Fruit fly (Drosophila melanogaster) whole organism: ENCODE results near the gene nyo.
A peak's percentile ranks its signal among the peaks of the same experiment; 100 is the strongest.

Source experiments
- CG8478 ChIP-seq: fragments of >200 bp; optimal IDR thresholded peaks from 2 replicates; lab custom pipeline; 2018; ENCODE audit warnings: inconsistent platforms
- Dll ChIP-seq: fragments of >200 bp; optimal IDR thresholded peaks from 2 replicates; lab custom pipeline; 2017
- EcR ChIP-seq, 2 experiments: fragments of >200 bp; optimal IDR thresholded peaks; 2 replicates each; lab custom pipeline; 2017; ENCODE audit warnings: missing biosample characterization in 2 of 2, missing genetic modification characterization in 2 of 2, missing genetic modification reagents in 2 of 2
- pan ChIP-seq: fragments of >200 bp; optimal IDR thresholded peaks from 2 replicates; lab custom pipeline; 2017
- psq ChIP-seq: fragments of >200 bp; optimal IDR thresholded peaks from 2 replicates; lab custom pipeline; 2017
- usp ChIP-seq: fragments of >200 bp; optimal IDR thresholded peaks from 2 replicates; lab custom pipeline; 2017; ENCODE audit warnings: missing biosample characterization, missing genetic modification characterization, mixed read lengths

Gene nyo

DNA sequence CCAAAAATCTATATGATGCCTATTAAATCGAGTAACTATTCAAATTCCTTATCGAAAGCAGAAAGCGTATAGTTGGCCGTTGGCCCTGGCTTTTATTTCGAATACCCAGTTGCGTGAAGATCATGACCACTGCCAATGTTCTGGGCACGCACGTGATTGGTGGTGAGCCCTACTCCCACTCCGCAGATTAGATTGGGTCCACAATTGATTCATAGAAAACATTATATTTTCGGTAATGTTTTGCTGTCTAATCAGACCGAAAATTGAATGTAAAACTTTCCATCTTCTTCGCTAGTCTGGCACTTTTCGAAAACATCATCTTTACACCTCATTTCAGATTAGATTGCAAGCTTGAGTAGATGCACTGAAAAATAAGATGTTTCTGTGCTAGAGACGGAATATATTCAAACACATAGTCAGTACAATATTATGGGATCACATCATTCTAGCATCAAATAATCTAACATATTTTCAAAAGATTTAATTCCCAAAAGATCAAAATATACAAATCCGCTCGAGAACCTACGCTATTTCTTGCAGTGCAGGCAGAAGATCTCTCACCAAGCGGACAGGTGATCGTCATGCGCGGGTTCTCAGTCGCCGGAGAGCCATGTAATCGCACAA lies 49.5 kb downstream of the nyo start, which contains the start of gene CG1774:
Gene CG1774 (plus strand): TSS at position 548 of the 624 bp plus-strand sequence.
- TF ChIP-seq Dll (lab: Kevin White, UChicago) (no peak), pan (no peak), usp (GFP tag; lab: Kevin White, UChicago) (no peak), psq (lab: Kevin White, UChicago) (no peak), CG8478 (no peak), EcR (GFP tag; optimal IDR thresholded peaks at IDR 0.05; lab: Kevin White, UChicago) (no peak)

DNA sequence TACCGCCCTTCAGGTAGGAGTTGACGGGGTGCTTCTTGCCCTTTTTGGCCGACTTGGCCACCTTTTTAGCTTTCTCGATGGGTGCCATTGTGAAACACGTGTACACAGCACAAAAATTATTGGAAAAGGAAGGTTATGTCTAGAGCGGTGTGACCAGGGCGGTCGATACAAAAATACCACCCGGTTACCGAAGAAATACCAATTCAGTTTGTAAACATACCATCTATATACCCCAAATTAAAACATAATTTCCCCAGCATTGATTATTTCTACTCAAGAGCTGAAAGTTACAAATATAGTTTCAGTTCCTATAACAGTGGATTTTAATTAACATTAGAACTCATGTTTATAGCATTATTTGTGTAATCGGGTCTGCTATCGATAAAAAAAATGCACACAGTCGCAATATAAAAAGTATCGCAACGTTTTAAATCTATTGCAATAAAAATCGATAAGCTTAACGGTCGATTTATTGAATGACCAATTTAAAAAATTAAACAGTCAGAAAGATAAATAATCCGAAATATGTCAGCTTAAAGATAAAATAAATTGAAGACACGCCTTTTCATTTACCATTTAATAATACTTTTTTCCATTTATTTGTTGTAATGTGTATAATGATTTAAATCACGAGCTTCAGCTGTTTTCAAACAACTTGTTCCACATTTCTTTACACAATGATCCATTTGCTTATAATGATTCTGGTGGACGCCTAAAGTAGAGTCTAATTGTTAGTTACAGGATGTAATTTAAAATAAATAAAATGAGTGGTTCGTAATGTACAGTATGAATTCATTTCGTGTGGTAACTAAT lies 53.4 kb downstream of the nyo start, which contains the start of gene RpL6:
Gene RpL6 (minus strand): TSS at position 134 of the 813 bp plus-strand sequence.
- TF ChIP-seq CG8478 (no peak), Dll (lab: Kevin White, UChicago) (no peak), usp (GFP tag; lab: Kevin White, UChicago) (no peak), psq (lab: Kevin White, UChicago) (no peak), pan (no peak), EcR (GFP tag; optimal IDR thresholded peaks at IDR 0.05; lab: Kevin White, UChicago) (no peak)

DNA sequence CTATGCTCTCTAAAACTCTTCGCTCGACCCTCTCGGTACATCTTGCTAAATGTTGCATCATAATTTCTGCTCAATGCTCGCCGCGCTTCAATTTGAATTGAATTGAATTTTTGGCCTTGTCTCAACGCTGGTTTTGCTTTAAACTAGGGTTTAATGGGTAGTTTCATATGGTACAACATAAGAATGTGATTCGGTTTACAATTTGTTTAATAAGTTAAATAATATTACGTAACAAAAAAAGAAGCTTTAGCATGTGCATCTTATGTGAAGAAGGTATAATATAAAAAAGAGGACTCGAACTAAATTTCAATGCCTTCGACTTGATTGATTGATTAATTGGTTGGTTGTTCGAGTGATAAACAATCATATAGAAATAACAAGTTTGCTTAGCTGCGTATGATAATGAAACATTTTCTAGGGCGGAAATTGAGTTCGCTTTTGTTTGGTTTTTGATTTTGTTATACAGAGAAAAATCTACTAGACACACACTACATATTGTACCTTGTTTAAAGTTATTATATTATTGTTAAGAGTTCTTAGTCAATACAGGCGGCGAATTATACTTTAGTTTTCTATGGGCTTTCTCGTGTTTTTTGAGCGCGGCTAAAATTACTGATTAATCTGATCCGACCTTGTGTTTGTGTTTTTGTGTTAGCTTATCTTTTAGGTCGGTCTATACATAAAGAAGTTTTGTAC lies 55.1 kb downstream of the nyo start:
- TF ChIP-seq CG8478 (no peak), usp (GFP tag; lab: Kevin White, UChicago) (no peak), pan (peak; percentile 21), psq (lab: Kevin White, UChicago) (no peak), EcR (GFP tag; optimal IDR thresholded peaks at IDR 0.05; lab: Kevin White, UChicago) (no peak), Dll (lab: Kevin White, UChicago) (no peak)

DNA sequence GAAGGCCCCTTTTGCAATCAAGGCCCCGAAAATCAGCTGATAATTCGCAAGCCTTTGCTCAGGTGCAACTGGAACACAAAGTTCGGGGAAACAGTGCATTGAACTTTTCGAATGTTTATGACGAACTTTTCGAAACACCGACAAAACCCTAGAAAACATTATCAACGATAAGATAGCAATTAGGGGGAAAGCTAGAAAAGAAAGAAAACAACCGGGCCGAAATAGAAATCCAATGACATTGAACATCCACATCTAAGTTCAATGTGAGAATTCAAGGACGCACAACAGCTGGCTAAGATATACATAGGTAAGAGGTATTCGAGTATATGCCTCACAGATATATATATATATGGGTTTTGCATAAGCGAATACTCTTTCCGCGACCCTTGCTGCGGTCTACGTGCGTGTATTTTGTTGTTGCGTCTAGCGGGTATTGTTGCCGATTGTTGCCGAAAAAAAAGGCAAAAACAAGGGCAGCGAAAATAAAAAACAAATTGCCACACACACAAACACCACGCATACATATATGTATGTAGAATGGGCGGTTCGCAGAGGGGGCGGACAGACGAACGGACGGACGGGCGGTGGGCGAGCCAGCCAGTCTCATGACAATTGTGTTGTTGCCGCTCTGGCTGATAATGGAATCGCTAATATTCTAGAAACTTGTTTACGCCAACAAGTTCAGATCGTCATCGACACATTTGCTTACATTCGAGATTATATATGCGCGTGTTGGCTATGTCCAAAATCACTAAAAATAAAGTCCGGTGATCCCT lies 56.9 kb downstream of the nyo start:
- TF ChIP-seq psq (lab: Kevin White, UChicago) (no peak), EcR (GFP tag; optimal IDR thresholded peaks at IDR 0.05; lab: Kevin White, UChicago) (no peak), pan (no peak), usp (GFP tag; lab: Kevin White, UChicago) (no peak), CG8478 (no peak), Dll (lab: Kevin White, UChicago) (no peak)

DNA sequence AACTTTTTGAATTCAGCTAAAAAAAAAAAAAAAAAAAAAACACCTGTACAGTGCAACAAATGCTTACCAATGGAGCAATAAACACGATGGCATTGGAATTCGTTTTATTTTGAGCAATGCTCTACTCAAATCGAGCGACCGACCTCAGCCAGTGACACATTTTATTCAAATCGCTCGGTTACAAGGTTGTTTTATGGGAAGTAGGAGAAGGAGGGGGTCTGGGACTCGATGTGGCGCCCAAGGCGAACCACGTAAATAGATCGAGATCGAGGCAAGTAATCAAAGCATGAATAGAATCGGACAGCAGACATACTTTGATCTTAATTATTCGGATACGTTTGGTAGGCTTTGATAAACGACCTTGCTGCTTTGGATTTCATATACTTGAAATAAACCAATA lies 60.4 kb downstream of the nyo start:
- TF ChIP-seq pan = no peak
- TF ChIP-seq CG8478 = no peak
- no peak for TF ChIP-seq psq (lab: Kevin White, UChicago)
- TF ChIP-seq Dll (lab: Kevin White, UChicago) = no peak
- TF ChIP-seq EcR (GFP tag; optimal IDR thresholded peaks at IDR 0.05; lab: Kevin White, UChicago) = no peak
- TF ChIP-seq usp (GFP tag; lab: Kevin White, UChicago) = no peak

DNA sequence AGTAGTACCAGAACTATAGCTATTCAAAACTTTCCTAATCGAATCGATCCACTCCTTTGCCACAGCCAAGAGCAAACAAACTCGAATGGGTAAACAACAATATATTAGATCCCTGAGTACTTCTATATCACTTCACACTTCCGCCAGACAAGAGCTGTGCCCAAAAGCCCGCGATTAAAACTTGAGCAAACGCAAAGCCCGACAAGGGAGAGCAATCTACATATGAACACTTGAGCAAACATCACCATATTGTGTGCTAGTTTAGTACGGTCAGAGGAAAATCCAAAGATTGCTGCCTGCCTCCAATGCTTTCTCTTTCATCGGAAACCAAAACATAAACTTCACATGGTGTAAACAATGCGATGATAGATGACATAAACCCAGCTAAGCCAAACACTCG lies 60.8 kb downstream of the nyo start:
- TF ChIP-seq usp (GFP tag; lab: Kevin White, UChicago) = no peak
- no peak for TF ChIP-seq EcR (GFP tag; optimal IDR thresholded peaks at IDR 0.05; lab: Kevin White, UChicago)
- TF ChIP-seq psq (lab: Kevin White, UChicago) = no peak
- no peak for TF ChIP-seq pan
- no peak for TF ChIP-seq Dll (lab: Kevin White, UChicago)

DNA sequence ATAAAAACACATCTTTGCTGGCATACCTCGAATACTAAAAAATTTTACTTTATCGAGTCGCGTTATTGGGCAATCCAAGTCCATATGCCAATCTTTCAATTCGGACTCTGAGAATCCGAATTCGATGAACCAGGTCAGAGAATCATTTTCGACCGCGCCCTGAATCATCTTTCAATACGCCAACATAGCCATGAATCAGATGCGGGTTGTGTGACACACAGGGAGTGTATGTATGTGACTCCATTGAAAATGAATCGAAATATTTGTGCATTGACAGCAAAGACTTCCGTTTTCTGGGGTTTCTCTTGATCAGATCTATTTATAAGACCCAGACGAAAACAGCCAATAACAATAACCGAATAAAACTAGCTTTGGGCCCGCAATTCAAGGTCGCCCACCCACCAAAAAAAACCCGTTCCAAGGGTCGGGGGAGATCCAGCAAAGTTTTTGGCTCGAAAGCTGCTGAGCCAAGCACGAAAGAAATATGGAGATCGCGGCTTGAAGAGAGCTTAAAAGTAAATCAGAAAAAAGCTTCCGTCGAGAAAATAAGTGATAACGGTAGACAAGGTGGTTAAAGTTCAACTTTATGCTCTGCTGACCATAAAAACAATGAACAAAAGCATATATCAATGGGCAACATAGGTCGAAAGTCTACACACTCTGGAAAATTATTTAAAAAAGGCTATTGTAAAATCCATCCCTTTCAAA lies 61.7 kb downstream of the nyo start:
- TF ChIP-seq Dll (lab: Kevin White, UChicago) = no peak
- TF ChIP-seq psq (lab: Kevin White, UChicago) = no peak
- TF ChIP-seq usp (GFP tag; lab: Kevin White, UChicago) = no peak
- no peak for TF ChIP-seq EcR (GFP tag; optimal IDR thresholded peaks at IDR 0.05; lab: Kevin White, UChicago)
- TF ChIP-seq CG8478 = no peak
- no peak for TF ChIP-seq pan

DNA sequence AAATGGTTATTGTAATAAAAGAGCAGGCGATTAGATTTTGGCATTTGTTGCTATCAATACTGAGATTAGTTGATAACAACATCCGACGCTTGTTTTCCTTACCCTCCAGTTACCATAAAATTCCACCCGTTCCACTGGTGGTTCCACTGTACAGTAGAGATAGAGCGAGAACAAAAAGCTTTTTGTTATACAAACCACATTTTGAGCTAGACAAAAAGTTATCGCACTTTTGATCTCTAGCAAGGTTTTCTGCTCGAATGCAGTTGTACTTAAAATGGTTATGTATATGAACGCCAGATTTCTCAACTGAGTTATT lies 62.2 kb downstream of the nyo start:
- TF ChIP-seq psq (lab: Kevin White, UChicago) = no peak
- no peak for TF ChIP-seq Dll (lab: Kevin White, UChicago)
- no peak for TF ChIP-seq EcR (GFP tag; optimal IDR thresholded peaks at IDR 0.05; lab: Kevin White, UChicago)
- TF ChIP-seq usp (GFP tag; lab: Kevin White, UChicago) = no peak
- TF ChIP-seq CG8478 = no peak
- no peak for TF ChIP-seq pan

DNA sequence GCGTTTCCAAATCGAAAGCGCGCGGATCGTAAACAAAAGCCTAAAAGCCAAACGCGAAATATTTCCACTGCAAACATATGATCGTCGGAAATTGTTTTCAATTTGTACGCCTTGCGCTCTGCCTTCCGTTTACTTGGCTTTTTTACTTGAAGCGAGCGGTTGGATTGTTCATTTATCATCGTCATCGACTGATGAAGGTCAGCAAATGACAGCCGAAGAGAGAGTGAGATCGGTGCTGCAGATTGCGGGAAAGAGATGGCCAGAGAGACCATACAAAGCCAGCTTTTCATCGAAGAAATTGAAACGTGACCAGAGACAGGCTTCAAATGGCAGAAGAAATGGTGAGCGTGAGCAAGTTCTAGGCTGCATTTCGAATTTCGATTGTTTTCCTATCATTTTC lies 63.0 kb downstream of the nyo start:
- TF ChIP-seq Dll (lab: Kevin White, UChicago) = no peak
- TF ChIP-seq EcR (GFP tag; optimal IDR thresholded peaks at IDR 0.05; lab: Kevin White, UChicago) = no peak
- no peak for TF ChIP-seq psq (lab: Kevin White, UChicago)
- TF ChIP-seq CG8478 = no peak
- no peak for TF ChIP-seq pan
- no peak for TF ChIP-seq usp (GFP tag; lab: Kevin White, UChicago)

DNA sequence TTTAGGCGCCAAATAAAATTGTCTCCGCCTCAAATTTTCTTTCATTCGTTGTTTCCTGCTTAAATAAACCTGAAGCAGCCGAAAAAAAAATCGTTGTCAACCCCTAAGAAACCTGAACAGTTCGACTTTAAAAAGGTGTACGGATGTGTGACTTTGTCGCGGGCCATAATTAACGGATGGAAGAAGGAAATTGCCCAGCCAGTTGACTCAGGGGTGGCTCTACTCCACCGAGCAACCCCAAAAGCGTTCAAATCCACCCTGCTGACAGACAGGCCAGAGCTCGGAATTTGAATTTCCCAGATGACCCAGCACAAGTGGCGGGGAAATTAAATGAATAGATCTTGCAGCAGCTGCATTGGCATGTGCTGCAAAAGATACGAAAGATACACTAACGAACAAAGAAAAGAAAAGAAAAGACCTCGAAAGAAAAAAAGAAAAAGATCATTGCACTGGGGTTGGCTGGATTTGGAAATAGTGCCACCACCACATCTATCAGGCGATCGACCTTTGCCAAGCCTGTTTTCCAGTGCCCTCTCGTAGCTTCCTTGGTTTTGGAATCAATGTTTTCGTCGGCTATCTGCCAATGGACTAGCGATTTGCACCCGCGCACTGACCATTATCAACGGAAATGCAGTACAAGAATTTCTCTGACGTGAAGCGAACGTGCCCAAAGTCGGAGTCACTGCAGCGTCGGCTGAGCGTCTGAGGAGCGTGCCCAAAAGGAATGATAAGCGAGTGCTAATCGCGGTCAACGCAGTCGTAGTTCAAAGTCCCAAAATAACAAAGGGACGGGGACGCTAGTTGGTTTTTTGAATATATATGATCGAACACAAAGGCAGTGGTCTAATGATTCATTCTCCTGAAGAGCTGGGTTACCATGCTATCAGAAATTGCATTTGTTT lies 63.7 kb downstream of the nyo start:
- TF ChIP-seq usp (GFP tag; lab: Kevin White, UChicago) (no peak), CG8478 (no peak), pan (no peak), Dll (lab: Kevin White, UChicago) (no peak), EcR (GFP tag; optimal IDR thresholded peaks at IDR 0.05; lab: Kevin White, UChicago) (no peak), psq (lab: Kevin White, UChicago) (no peak)
